Fruit fly (Drosophila melanogaster) Kc167 (cell line): ENCODE results near the gene parvin.

Experiments
- Myc ChIP-seq: fragments of >200 bp; optimal IDR thresholded peaks from 2 replicates; lab custom pipeline; 2017; ENCODE audit warnings: missing external identifiers
- Sin3A ChIP-seq: fragments of >200 bp; optimal IDR thresholded peaks from 2 replicates; lab custom pipeline; 2018; ENCODE audit warnings: missing external identifiers
- h ChIP-seq: fragments of >200 bp; optimal IDR thresholded peaks from 3 replicates; lab custom pipeline; 2018; ENCODE audit warnings: missing external identifiers
- insv ChIP-seq: fragments of >200 bp; optimal IDR thresholded peaks from 3 replicates; lab custom pipeline; 2018; ENCODE audit warnings: missing external identifiers
- psq ChIP-seq: fragments of >200 bp; optimal IDR thresholded peaks from 2 replicates; lab custom pipeline; 2017; ENCODE audit warnings: missing external identifiers
- ttk ChIP-seq: sonication (Bioruptor generic); optimal IDR thresholded peaks from 2 replicates; lab custom pipeline; 2017; ENCODE audit warnings: missing external identifiers

parvin gene

DNA sequence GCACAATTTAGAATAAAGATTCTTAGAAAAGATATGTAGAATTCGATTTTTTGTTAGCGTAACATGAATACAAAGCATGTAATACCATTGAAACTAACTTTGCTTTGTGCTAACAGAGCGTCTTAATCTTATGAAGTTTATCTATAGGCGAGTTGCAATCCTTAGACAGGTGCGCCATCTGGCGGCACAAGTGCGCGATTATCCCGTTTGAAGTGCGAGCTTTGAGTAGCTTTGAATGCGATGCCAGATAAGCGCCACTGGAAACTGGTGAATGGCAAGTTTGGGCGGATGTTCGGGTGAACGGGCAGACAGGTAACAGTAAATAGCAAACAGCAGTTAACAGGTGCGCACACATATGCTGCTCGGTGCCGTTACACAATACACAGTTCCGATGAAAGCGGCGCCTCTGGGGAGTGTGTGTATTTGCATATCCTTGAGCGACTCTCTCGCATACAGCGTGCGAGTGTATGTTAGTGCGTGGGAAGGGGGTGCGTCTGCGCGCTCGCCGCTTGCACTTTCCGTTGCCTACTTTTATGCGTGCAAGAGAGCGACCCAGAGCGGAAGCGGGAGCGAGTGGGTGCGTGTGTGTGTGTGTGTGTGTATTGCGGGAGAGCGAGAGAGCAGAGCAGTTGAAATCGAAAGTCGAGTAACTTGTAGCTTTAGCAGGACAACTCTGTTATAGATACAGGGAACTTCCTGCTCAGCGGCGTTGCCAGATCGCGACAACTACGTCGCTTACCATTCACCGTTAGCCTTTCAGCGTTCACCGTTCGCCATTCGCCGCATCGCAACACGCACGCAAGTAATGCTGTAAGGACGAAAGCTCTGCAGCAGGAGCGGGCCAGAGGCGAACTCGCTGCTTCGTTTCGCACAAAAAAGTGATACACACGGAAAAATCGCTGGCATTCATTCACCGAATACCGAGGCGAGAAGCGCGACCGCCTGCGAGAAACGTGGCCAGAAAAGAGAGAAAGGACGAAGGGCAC, 27.6 kb upstream of the parvin start, which contains the start of gene CG12531:
TSS of gene CG12531 (plus strand) at position 936 of the 986 bp plus-strand sequence.
- TF ChIP-seq ttk (lab: Kevin White, UChicago) (no peak), h (lab: Kevin White, UChicago) (no peak), insv (lab: Kevin White, UChicago) (no peak), psq (no peak), Sin3A (lab: Kevin White, UChicago) (no peak), Myc (lab: Kevin White, UChicago) (no peak)

dm6 chrX:19730844-19731243, 15.0 kb upstream of the parvin start, which contains the start of gene AP-1-2beta:
Gene AP-1-2beta, plus strand, starts transcription at chrX:19731004.
- no peak for TF ChIP-seq psq
- TF ChIP-seq insv (lab: Kevin White, UChicago) = no peak
- no peak for TF ChIP-seq ttk (lab: Kevin White, UChicago)
- no peak for TF ChIP-seq Myc (lab: Kevin White, UChicago)
- TF ChIP-seq Sin3A (lab: Kevin White, UChicago) = no peak
- no peak for TF ChIP-seq h (lab: Kevin White, UChicago)

DNA sequence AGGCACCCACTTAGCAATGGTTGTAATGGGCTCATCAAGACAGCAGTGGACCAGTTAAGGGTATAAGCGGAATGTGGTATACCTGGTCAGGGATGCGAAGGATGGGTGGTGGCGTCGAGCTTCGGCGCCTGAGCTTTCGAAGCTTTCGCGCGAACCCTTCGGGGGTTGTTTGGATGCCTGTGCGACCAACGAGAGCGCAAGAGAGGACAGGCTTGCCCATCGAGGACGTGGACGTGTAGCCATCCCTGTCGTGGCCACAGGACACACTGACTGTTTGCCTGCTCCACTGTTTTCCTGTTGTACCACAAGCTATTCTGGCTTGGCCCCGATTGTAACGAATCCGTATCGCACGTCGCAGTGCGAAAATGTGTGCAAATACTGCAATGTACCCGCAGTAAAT, 10.6 kb upstream of the parvin start, which contains the start of gene CG14234:
TSS of gene CG14234 (plus strand) at position 301 of the 400 bp plus-strand sequence.
- TF ChIP-seq insv (lab: Kevin White, UChicago) (no peak), ttk (lab: Kevin White, UChicago) (no peak), Myc (lab: Kevin White, UChicago) (no peak), Sin3A (lab: Kevin White, UChicago) (no peak), psq (no peak), h (lab: Kevin White, UChicago) (no peak)

dm6 chrX:19737872-19738271, 8.0 kb upstream of the parvin start:
- no peak for TF ChIP-seq ttk (lab: Kevin White, UChicago)

- TF ChIP-seq insv (lab: Kevin White, UChicago) (no peak), Myc (lab: Kevin White, UChicago) (no peak), h (lab: Kevin White, UChicago) (no peak), psq (no peak), ttk (lab: Kevin White, UChicago) (no peak), Sin3A (lab: Kevin White, UChicago) (no peak)
Observed at dm6 chrX:19744003-19744488, 1.8 kb upstream of the parvin start, which contains the start of the genes CG18809, COX6B, CG33932 and Rpp20. Gene CG18809, minus strand, starts transcription at chrX:19744335. Gene COX6B, minus strand, starts transcription at chrX:19744335. Gene CG33932, plus strand, starts transcription at chrX:19744431. Gene Rpp20, plus strand, starts transcription at chrX:19744431.

- TF ChIP-seq Myc (lab: Kevin White, UChicago) (no peak), h (lab: Kevin White, UChicago) (no peak), insv (lab: Kevin White, UChicago) (no peak), Sin3A (lab: Kevin White, UChicago) (no peak), ttk (lab: Kevin White, UChicago) (no peak), psq (no peak)
Observed at dm6 chrX:19748014-19748413, 2.2 kb downstream of the parvin start, which contains the start of gene Alr. Gene Alr, plus strand, starts transcription at chrX:19748314.

DNA sequence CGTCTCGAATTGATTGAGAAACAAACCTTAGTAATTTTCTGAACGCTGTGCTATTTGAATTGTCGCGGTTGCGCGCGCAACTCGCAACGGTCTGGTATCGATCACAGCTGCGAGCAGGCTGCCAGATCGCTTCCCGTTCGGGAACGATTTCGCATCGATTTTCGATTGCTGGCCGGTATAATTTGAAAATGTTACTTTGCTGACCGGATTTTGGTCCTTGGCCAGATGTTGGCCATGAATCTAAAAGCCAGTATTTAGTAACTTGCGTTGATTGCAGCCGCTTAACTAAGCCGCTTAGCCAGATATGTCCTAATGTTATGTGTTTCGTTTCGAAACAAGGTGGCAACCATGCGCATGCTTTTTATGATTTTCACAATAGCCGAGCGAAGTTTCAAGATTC, 2.7 kb downstream of the parvin start:
- TF ChIP-seq Sin3A (lab: Kevin White, UChicago) (no peak), Myc (lab: Kevin White, UChicago) (no peak), psq (no peak), ttk (lab: Kevin White, UChicago) (no peak), insv (lab: Kevin White, UChicago) (no peak), h (lab: Kevin White, UChicago) (no peak)

- TF ChIP-seq ttk (lab: Kevin White, UChicago) = no peak
- TF ChIP-seq psq = no peak
- no peak for TF ChIP-seq insv (lab: Kevin White, UChicago)
- TF ChIP-seq Sin3A (lab: Kevin White, UChicago) = no peak
- TF ChIP-seq Myc (lab: Kevin White, UChicago) = no peak
- TF ChIP-seq h (lab: Kevin White, UChicago) = no peak
Observed at dm6 chrX:19750626-19751149, 4.8 kb downstream of the parvin start, which contains the start of gene Abcd3. Gene Abcd3, plus strand, starts transcription at chrX:19750770.

- TF ChIP-seq insv (lab: Kevin White, UChicago) (no peak), ttk (lab: Kevin White, UChicago) (no peak), Sin3A (lab: Kevin White, UChicago) (no peak), Myc (lab: Kevin White, UChicago) (no peak), h (lab: Kevin White, UChicago) (no peak), psq (no peak)
Observed at dm6 chrX:19752344-19752743, 6.5 kb downstream of the parvin start.

DNA sequence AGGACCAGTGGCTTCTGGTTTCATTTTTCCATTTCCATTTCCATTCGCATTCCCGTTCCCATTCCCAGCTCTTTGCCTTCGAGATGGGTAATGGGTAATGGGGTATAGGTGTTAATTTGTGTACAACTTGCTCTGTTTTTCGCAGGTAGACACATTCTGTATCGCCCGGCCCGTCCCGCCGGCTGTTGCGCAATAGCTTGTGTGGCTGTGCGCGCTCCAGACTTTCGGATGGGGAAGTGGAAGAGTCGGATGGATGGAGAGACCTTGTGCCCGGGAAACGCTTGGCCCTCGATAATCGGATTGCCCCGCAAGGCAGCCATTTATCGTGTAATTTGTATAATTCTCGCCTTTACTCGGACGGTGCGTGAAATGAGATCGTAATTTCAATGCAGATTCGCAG, 7.9 kb downstream of the parvin start:
- TF ChIP-seq ttk (lab: Kevin White, UChicago) = no peak
- no peak for TF ChIP-seq psq
- TF ChIP-seq Myc (lab: Kevin White, UChicago) = no peak
- no peak for TF ChIP-seq insv (lab: Kevin White, UChicago)
- TF ChIP-seq Sin3A (lab: Kevin White, UChicago) = no peak
- no peak for TF ChIP-seq h (lab: Kevin White, UChicago)

- TF ChIP-seq insv (lab: Kevin White, UChicago) (no peak), psq (no peak), Sin3A (lab: Kevin White, UChicago) (no peak), Myc (lab: Kevin White, UChicago) (no peak), ttk (lab: Kevin White, UChicago) (no peak), h (lab: Kevin White, UChicago) (no peak)
Observed at dm6 chrX:19754152-19754579, 8.3 kb downstream of the parvin start.
